Fruit fly (Drosophila melanogaster): ENCODE data around the gene Past1.

Past1 gene

DNA sequence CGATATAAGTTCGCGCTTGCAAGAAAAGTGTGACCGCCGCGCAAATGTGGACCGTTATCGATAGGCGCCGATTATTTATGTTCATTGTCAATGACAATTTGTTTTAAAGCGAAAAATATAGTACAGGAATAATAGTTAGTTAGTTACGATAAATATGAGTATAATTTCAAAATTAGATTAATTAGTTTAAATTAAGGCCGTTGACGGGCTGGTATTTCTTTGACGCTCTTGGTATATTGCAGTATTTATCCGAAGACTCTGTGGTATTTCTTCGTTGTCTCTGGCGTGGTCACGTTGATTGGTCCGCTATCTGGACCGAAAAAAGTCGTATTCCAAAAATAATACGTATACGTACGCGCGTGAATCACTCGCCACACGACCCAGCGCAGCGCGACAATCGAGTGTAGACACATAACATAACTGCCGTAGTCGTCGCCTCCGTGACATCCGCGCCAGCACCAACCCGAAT, 483 bp downstream of the Past1 start (continued):
- TF ChIP-seq sens (GFP tag) (peak; percentile 76), H15 (GFP tag; IDR thresholded peaks at IDR 0.05) (no peak), wek (GFP tag; optimal IDR thresholded peaks at IDR 0.05) (no peak), Fer2 (tag; optimal IDR thresholded peaks at IDR 0.05) (no peak), CG17385 (GFP tag; optimal IDR thresholded peaks at IDR 0.05) (no peak), lilli (GFP tag; optimal IDR thresholded peaks at IDR 0.05) (peak; percentile 19), CG12219 (GFP tag; optimal IDR thresholded peaks at IDR 0.05) (no peak), Nf-YA (GFP tag; IDR thresholded peaks at IDR 0.05) (no peak), Ets97D (GFP tag; optimal IDR thresholded peaks at IDR 0.05) (peak; percentile 63), vnd (GFP tag; IDR thresholded peaks at IDR 0.05; ENCODE audit: partially characterized antibody) (peak; percentile 48; the same call in 1 of the 3 replicates), CG33213 (GFP tag; optimal IDR thresholded peaks at IDR 0.05) (peak; percentile 32), CG9817 (tag; optimal IDR thresholded peaks at IDR 0.05) (no peak), CG15514 (GFP tag; optimal IDR thresholded peaks at IDR 0.05) (peak; percentile 37), CG16813 (GFP tag; IDR thresholded peaks at IDR 0.05; ENCODE audit: partially characterized antibody) (peak; percentile 68), CG10543 (GFP tag; optimal IDR thresholded peaks at IDR 0.05) (peak; percentile 16), CG3163 (GFP tag; optimal IDR thresholded peaks at IDR 0.05) (no peak), unc-4 (GFP tag; IDR thresholded peaks at IDR 0.05; ENCODE audit: partially characterized antibody) (peak; percentile 70), CG13775 (GFP tag; optimal IDR thresholded peaks at IDR 0.05) (peak; percentile 10), Jarid2 (GFP tag; optimal IDR thresholded peaks at IDR 0.05) (peak; percentile 46), CG10979 (tag; optimal IDR thresholded peaks at IDR 0.05) (peak; percentile 28), HLH4C (GFP tag; IDR thresholded peaks at IDR 0.05; ENCODE audit: partially characterized antibody) (peak; percentile 63; the same call in 2 of the 3 replicates), sna (GFP tag; IDR thresholded peaks at IDR 0.05; ENCODE audit: partially characterized antibody) (0 out of 2 replicates have a peak, but pooled peaks have one; percentile 41), exex (tag; optimal IDR thresholded peaks at IDR 0.05) (no peak), Sox100B (GFP tag; optimal IDR thresholded peaks at IDR 0.05) (no peak), Mes4 (GFP tag; optimal IDR thresholded peaks at IDR 0.05) (no peak), CG10147 (GFP tag; optimal IDR thresholded peaks at IDR 0.05) (peak; percentile 21), Hand (GFP tag; optimal IDR thresholded peaks at IDR 0.05) (no peak), Scr (GFP tag; IDR thresholded peaks at IDR 0.05; ENCODE audit: partially characterized antibody) (peak; percentile 68), Stat92E (GFP tag; optimal IDR thresholded peaks at IDR 0.05) (peak in 1 of 3 experiments; percentile 51), tll (GFP tag; optimal IDR thresholded peaks at IDR 0.05) (peak in 1 of 2 experiments; percentile 2), CrebB (tag; optimal IDR thresholded peaks at IDR 0.05) (peak; percentile 4), nmo (GFP tag; optimal IDR thresholded peaks at IDR 0.05) (peak; percentile 56), CG10565 (GFP tag; optimal IDR thresholded peaks at IDR 0.05) (no peak), CG4617 (GFP tag; optimal IDR thresholded peaks at IDR 0.05; ENCODE audit: borderline replicate concordance) (peak; percentile 12), YL-1 (GFP tag; optimal IDR thresholded peaks at IDR 0.05) (peak; percentile 58), CG4424 (GFP tag; optimal IDR thresholded peaks at IDR 0.05) (no peak), CG9437 (GFP tag; optimal IDR thresholded peaks at IDR 0.05) (no peak), CG12391 (tag; optimal IDR thresholded peaks at IDR 0.05) (peak; percentile 42), Dll (GFP tag; IDR thresholded peaks at IDR 0.05; ENCODE audit: partially characterized antibody) (peak; percentile 78), CG32767 (GFP tag; IDR thresholded peaks at IDR 0.05) (peak; percentile 45; the same call in 1 of the 2 replicates), inv (GFP tag; IDR thresholded peaks at IDR 0.05; ENCODE audit: partially characterized antibody) (peak; percentile 29; the same call in 1 of the 2 replicates), CG5180 (GFP tag; optimal IDR thresholded peaks at IDR 0.05) (no peak), CG34376 (GFP tag; optimal IDR thresholded peaks at IDR 0.05) (peak; percentile 37), Med (GFP tag) (peak; percentile 83), CG7357 (GFP tag; IDR thresholded peaks at IDR 0.05) (no peak), CG34224 (GFP tag; IDR thresholded peaks at IDR 0.05; ENCODE audit: partially characterized antibody) (peak; percentile 51; the same call in 2 of the 3 replicates), Opbp (GFP tag; IDR thresholded peaks at IDR 0.05; ENCODE audit: partially characterized antibody) (peak; percentile 32; the same call in 1 of the 3 replicates)

All from whole organism, embryonic.